Fruit fly (Drosophila melanogaster) whole organism, embryonic: ENCODE measurements around the gene CG7386.
A peak's percentile ranks its signal among the peaks of the same experiment; 100 is the strongest.

ENCODE experiments used
- C15 ChIP-seq: fragments of 200-800 bp; sonication (Bioruptor generic); IDR thresholded peaks from 3 replicates; pipeline ENCODE4 v1.3.6; 2022; ENCODE audit warnings: missing biosample characterization, missing genetic modification characterization
- CG10267 ChIP-seq: fragments of 200-800 bp; sonication (Bioruptor generic); optimal IDR thresholded peaks from 2 replicates; lab custom pipeline; 2018; ENCODE audit warnings: missing biosample characterization, mild to moderate bottlenecking, missing genetic modification characterization, moderate library complexity
- CG10274 ChIP-seq: fragments of 200-800 bp; sonication (Bioruptor generic); optimal IDR thresholded peaks from 3 replicates; lab custom pipeline; 2017; ENCODE audit warnings: missing biosample characterization, mild to moderate bottlenecking, missing genetic modification characterization
- CG10543 ChIP-seq: fragments of 200-800 bp; sonication (Bioruptor generic); optimal IDR thresholded peaks from 3 replicates; lab custom pipeline; 2017; ENCODE audit warnings: missing biosample characterization, mild to moderate bottlenecking, missing genetic modification characterization, moderate library complexity
- CG12071 ChIP-seq: fragments of 200-800 bp; sonication (Bioruptor generic); optimal IDR thresholded peaks from 3 replicates; lab custom pipeline; 2018; ENCODE audit warnings: missing biosample characterization, mild to moderate bottlenecking, missing genetic modification characterization
- CG12942 ChIP-seq: fragments of 200-800 bp; sonication (Bioruptor generic); optimal IDR thresholded peaks from 3 replicates; lab custom pipeline; 2016; ENCODE audit warnings: missing biosample characterization, missing genetic modification characterization
- CG13123 ChIP-seq: fragments of 200-800 bp; sonication (Bioruptor generic); optimal IDR thresholded peaks from 2 replicates; lab custom pipeline; 2016; ENCODE audit warnings: missing biosample characterization, missing genetic modification characterization
- CG15011 ChIP-seq: fragments of 200-800 bp; sonication (Bioruptor generic); optimal IDR thresholded peaks from 3 replicates; lab custom pipeline; 2018; ENCODE audit warnings: missing biosample characterization, mild to moderate bottlenecking, missing genetic modification characterization
- CG17568 ChIP-seq: fragments of 200-800 bp; sonication (Bioruptor generic); optimal IDR thresholded peaks from 2 replicates; lab custom pipeline; 2018; ENCODE audit warnings: missing biosample characterization, mild to moderate bottlenecking, missing genetic modification characterization, moderate library complexity
- CG1792 ChIP-seq: fragments of 200-800 bp; sonication (Bioruptor generic); optimal IDR thresholded peaks from 2 replicates; lab custom pipeline; 2016; ENCODE audit warnings: missing biosample characterization, missing genetic modification characterization
- CG18011 ChIP-seq: fragments of 200-800 bp; sonication (Bioruptor generic); optimal IDR thresholded peaks from 2 replicates; lab custom pipeline; 2017; ENCODE audit warnings: missing biosample characterization, missing genetic modification characterization, mild to moderate bottlenecking, moderate library complexity, missing genotype
- CG2712 ChIP-seq: fragments of 200-800 bp; optimal IDR thresholded peaks from 3 replicates; lab custom pipeline; 2019; ENCODE audit warnings: missing biosample characterization, mild to moderate bottlenecking, missing genetic modification characterization, moderate library complexity
- CG30403 ChIP-seq: fragments of 200-800 bp; sonication (Bioruptor generic); optimal IDR thresholded peaks from 3 replicates; lab custom pipeline; 2016; ENCODE audit warnings: missing biosample characterization, missing genetic modification characterization
- CG31224 ChIP-seq: fragments of 200-800 bp; sonication (Bioruptor generic); IDR thresholded peaks from 2 replicates; pipeline ENCODE4 v1.3.6; 2022; ENCODE audit warnings: missing biosample characterization, missing genetic modification characterization
- CG34422 ChIP-seq: fragments of 200-800 bp; sonication (Bioruptor generic); IDR thresholded peaks from 3 replicates; pipeline ENCODE4 v1.3.6; 2022; ENCODE audit warnings: missing biosample characterization, missing genetic modification characterization
- CG3847 ChIP-seq: fragments of 200-800 bp; sonication (Bioruptor generic); IDR thresholded peaks from 2 replicates; pipeline ENCODE4 v1.3.6; 2022; ENCODE audit warnings: missing biosample characterization, missing genetic modification characterization
- CG7786 ChIP-seq: fragments of 200-800 bp; sonication (Bioruptor generic); optimal IDR thresholded peaks from 2 replicates; lab custom pipeline; 2016; ENCODE audit warnings: missing biosample characterization, missing genetic modification characterization
- CG9437 ChIP-seq: fragments of 200-800 bp; sonication (Bioruptor generic); optimal IDR thresholded peaks from 2 replicates; lab custom pipeline; 2018; ENCODE audit warnings: missing biosample characterization, mild to moderate bottlenecking, missing genetic modification characterization
- CG9727 ChIP-seq: fragments of 200-800 bp; sonication (Bioruptor generic); optimal IDR thresholded peaks from 3 replicates; lab custom pipeline; 2017; ENCODE audit warnings: missing biosample characterization, mild to moderate bottlenecking, missing genetic modification characterization
- CG9797 ChIP-seq: fragments of 200-800 bp; sonication (Bioruptor generic); optimal IDR thresholded peaks from 3 replicates; lab custom pipeline; 2018; ENCODE audit warnings: missing biosample characterization, mild to moderate bottlenecking, missing genetic modification characterization
- CG9817 ChIP-seq: fragments of 200-800 bp; sonication (Bioruptor generic); optimal IDR thresholded peaks from 2 replicates; lab custom pipeline; 2018; ENCODE audit warnings: missing biosample characterization, mild to moderate bottlenecking, missing genetic modification characterization, moderate library complexity
- Gug ChIP-seq: fragments of 200-800 bp; sonication (Bioruptor generic); IDR thresholded peaks from 4 replicates; pipeline ENCODE4 v1.3.6; 2022; ENCODE audit warnings: missing biosample characterization, missing genetic modification characterization
- Hmx ChIP-seq: fragments of 200-800 bp; sonication (Bioruptor generic); optimal IDR thresholded peaks from 2 replicates; lab custom pipeline; 2016; ENCODE audit warnings: missing biosample characterization, missing genetic modification characterization
- Hr51 ChIP-seq, 2 experiments: fragments of 200-800 bp; sonication (Bioruptor generic); optimal IDR thresholded peaks; 2 replicates in 1 of 2; 3 replicates in 1 of 2; lab custom pipeline; 2016 to 2018; ENCODE audit warnings: missing biosample characterization in 2 of 2, missing genetic modification characterization in 2 of 2, mild to moderate bottlenecking in 1 of 2, moderate library complexity in 1 of 2
- Lim3 ChIP-seq: fragments of 200-800 bp; sonication (Bioruptor generic); IDR thresholded peaks from 2 replicates; pipeline ENCODE4 v1.3.6; 2022; ENCODE audit warnings: missing biosample characterization, missing genetic modification characterization
- Mad ChIP-seq: fragments of 200-800 bp; sonication (Bioruptor generic); optimal IDR thresholded peaks from 2 replicates; lab custom pipeline; 2016; ENCODE audit warnings: missing biosample characterization, missing genetic modification characterization
- Mes4 ChIP-seq: fragments of 200-800 bp; sonication (Bioruptor generic); optimal IDR thresholded peaks from 2 replicates; lab custom pipeline; 2016; ENCODE audit warnings: missing biosample characterization, missing genetic modification characterization
- Oaz ChIP-seq: fragments of 200-800 bp; sonication (Bioruptor generic); IDR thresholded peaks from 2 replicates; pipeline ENCODE4 v1.3.6; 2022; ENCODE audit warnings: missing biosample characterization, missing genetic modification characterization
- Spps ChIP-seq: fragments of 200-800 bp; sonication (Bioruptor generic); optimal IDR thresholded peaks from 2 replicates; lab custom pipeline; 2018; ENCODE audit warnings: missing biosample characterization, mild to moderate bottlenecking, missing genetic modification characterization
- Trl ChIP-seq, 3 experiments: fragments of >200 bp in 2 of 3; fragments of 200-800 bp in 1 of 3; sonication (Bioruptor generic) in 1 of 3; optimal IDR thresholded peaks; 2 replicates in 1 of 3; 3 replicates in 2 of 3; lab custom pipeline; 2016 to 2017; ENCODE audit warnings: missing biosample characterization in 1 of 3, missing genetic modification characterization in 1 of 3
- Xbp1 ChIP-seq: fragments of 200-800 bp; sonication (Bioruptor generic); optimal IDR thresholded peaks from 3 replicates; lab custom pipeline; 2016; ENCODE audit warnings: missing biosample characterization, mild to moderate bottlenecking, missing genetic modification characterization
- bowl ChIP-seq: fragments of 200-800 bp; sonication (Bioruptor generic); IDR thresholded peaks from 2 replicates; pipeline ENCODE4 v1.3.6; 2022; ENCODE audit warnings: missing biosample characterization, missing genetic modification characterization
- cad ChIP-seq: fragments of >200 bp; optimal IDR thresholded peaks from 2 replicates; lab custom pipeline; 2017; ENCODE audit warnings: missing biosample characterization, missing genetic modification characterization
- caup ChIP-seq: fragments of 200-800 bp; sonication (Bioruptor generic); optimal IDR thresholded peaks from 3 replicates; lab custom pipeline; 2017; ENCODE audit warnings: missing biosample characterization, mild to moderate bottlenecking, missing genetic modification characterization, moderate library complexity; ENCODE audit not compliant: severe bottlenecking
- disco-r ChIP-seq: fragments of 200-800 bp; sonication (Bioruptor generic); optimal IDR thresholded peaks from 2 replicates; lab custom pipeline; 2016; ENCODE audit warnings: missing biosample characterization, missing genetic modification characterization
- esg ChIP-seq: fragments of 200-800 bp; sonication (Bioruptor generic); conservative IDR thresholded peaks from 2 replicates; pipeline ENCODE4 v1.3.6; 2022; ENCODE audit warnings: missing biosample characterization, missing genetic modification characterization
- exex ChIP-seq: fragments of 200-800 bp; sonication (Bioruptor generic); optimal IDR thresholded peaks from 4 replicates; lab custom pipeline; 2018; ENCODE audit warnings: missing biosample characterization, mild to moderate bottlenecking, missing genetic modification characterization, moderate library complexity
- fd3F ChIP-seq: fragments of 200-800 bp; sonication (Bioruptor generic); optimal IDR thresholded peaks from 2 replicates; lab custom pipeline; 2018; ENCODE audit warnings: missing biosample characterization, mild to moderate bottlenecking, missing genetic modification characterization, moderate library complexity
- fru ChIP-seq: fragments of >200 bp; optimal IDR thresholded peaks from 2 replicates; lab custom pipeline; 2017
- gsb-n ChIP-seq: fragments of 200-800 bp; sonication (Bioruptor generic); optimal IDR thresholded peaks from 3 replicates; lab custom pipeline; 2018; ENCODE audit warnings: missing biosample characterization, mild to moderate bottlenecking, missing genetic modification characterization
- prd ChIP-seq, 3 experiments: fragments of >200 bp in 2 of 3; fragments of 200-800 bp in 1 of 3; sonication (Bioruptor generic) in 1 of 3; optimal IDR thresholded peaks in 2 of 3; IDR thresholded peaks in 1 of 3; 2 replicates in 2 of 3; 3 replicates in 1 of 3; pipeline versions ENCODE4 v1.3.6 to Lab custom; 2017 to 2022; ENCODE audit warnings: missing biosample characterization in 1 of 3, missing genetic modification characterization in 1 of 3
- pros ChIP-seq: fragments of 200-800 bp; sonication (Bioruptor generic); optimal IDR thresholded peaks from 3 replicates; lab custom pipeline; 2019; ENCODE audit warnings: missing biosample characterization, mild to moderate bottlenecking, missing genetic modification characterization, moderate library complexity
- sd ChIP-seq: fragments of 200-800 bp; sonication (Bioruptor generic); optimal IDR thresholded peaks from 3 replicates; lab custom pipeline; 2018; ENCODE audit warnings: missing biosample characterization, mild to moderate bottlenecking, missing genetic modification characterization, moderate library complexity
- sim ChIP-seq: fragments of 200-800 bp; sonication (Bioruptor generic); IDR thresholded peaks from 2 replicates; pipeline ENCODE4 v1.3.6; 2022; ENCODE audit warnings: missing biosample characterization, missing genetic modification characterization
- tap ChIP-seq: fragments of 200-800 bp; optimal IDR thresholded peaks from 3 replicates; lab custom pipeline; 2019; ENCODE audit warnings: missing biosample characterization, mild to moderate bottlenecking, missing genetic modification characterization, moderate library complexity
- tna ChIP-seq: fragments of 200-800 bp; sonication (Bioruptor generic); IDR thresholded peaks from 2 replicates; pipeline ENCODE4 v1.3.6; 2022; ENCODE audit warnings: missing biosample characterization, missing genetic modification characterization; ENCODE audit not compliant: partially characterized antibody
- vnd ChIP-seq: fragments of 200-800 bp; sonication (Bioruptor generic); IDR thresholded peaks from 3 replicates; pipeline ENCODE4 v1.3.6; 2022; ENCODE audit warnings: missing biosample characterization, missing genetic modification characterization; ENCODE audit not compliant: partially characterized antibody
- z ChIP-seq: fragments of 200-800 bp; sonication (Bioruptor generic); IDR thresholded peaks from 3 replicates; pipeline ENCODE4 v1.3.6; 2022; ENCODE audit warnings: missing biosample characterization, missing genetic modification characterization
- zfh1 ChIP-seq: fragments of 200-800 bp; sonication (Bioruptor generic); IDR thresholded peaks from 3 replicates; pipeline ENCODE4 v1.3.6; 2022; ENCODE audit warnings: missing biosample characterization, missing genetic modification characterization

The CG7386 gene

dm6 chr3L:6184884-6185438, 4.6 kb upstream of the CG7386 start, which contains the start of the genes D19B and CG43293 (continued):
- TF ChIP-seq CG9727 (GFP tag; lab: Kevin White, UChicago), result peak; percentile 86
- peak; percentile 68; the same call in 1 of the 3 replicates for TF ChIP-seq z
- TF ChIP-seq vnd (GFP tag; lab: Robert Waterston, UW), result 0 out of 3 replicates have a peak, but pooled peaks have one; percentile 34
- TF ChIP-seq CG10543 (GFP tag; lab: Kevin White, UChicago), result peak; percentile 78
- peak; percentile 91 for TF ChIP-seq CG2712
- TF ChIP-seq caup (GFP tag; lab: Kevin White, UChicago), result peak; percentile 88
- TF ChIP-seq Lim3 (GFP tag; lab: Robert Waterston, UW), result peak; percentile 69
- TF ChIP-seq bowl, result peak; percentile 88
- TF ChIP-seq CG9797, result peak; percentile 35
- TF ChIP-seq Oaz (GFP tag; lab: Robert Waterston, UW), result peak; percentile 66
- TF ChIP-seq sd, result peak; percentile 75
- peak; percentile 87 for TF ChIP-seq Mad (GFP tag; lab: Kevin White, UChicago)
- TF ChIP-seq CG13123 (GFP tag; lab: Kevin White, UChicago), result peak; percentile 72
- TF ChIP-seq gsb-n, result peak; percentile 82
- TF ChIP-seq disco-r (GFP tag; lab: Kevin White, UChicago), result peak; percentile 57
- no peak for TF ChIP-seq Trl (optimal IDR thresholded peaks at IDR 0.05; lab: Kevin White, UChicago)
- TF ChIP-seq Trl (GFP tag; optimal IDR thresholded peaks at IDR 0.05; lab: Kevin White, UChicago), result peak; percentile 87
- TF ChIP-seq CG7786 (GFP tag; lab: Kevin White, UChicago), result peak; percentile 84
- TF ChIP-seq exex (tag; lab: Kevin White, UChicago), result no peak
- TF ChIP-seq CG31224 (GFP tag; lab: Robert Waterston, UW), result peak; percentile 76
- peak; percentile 69 for TF ChIP-seq sim (GFP tag; lab: Robert Waterston, UW)
- TF ChIP-seq Xbp1 (GFP tag; lab: Kevin White, UChicago), result peak; percentile 94
- peak; percentile 74 for TF ChIP-seq Spps (tag; lab: Kevin White, UChicago)
- peak; percentile 91 for TF ChIP-seq CG3847 (GFP tag; lab: Robert Waterston, UW)
- TF ChIP-seq Gug (GFP tag; lab: Robert Waterston, UW), result peak; percentile 97
- peak; percentile 82 for TF ChIP-seq CG10267 (tag; lab: Kevin White, UChicago)
- peak; percentile 79 for TF ChIP-seq CG1792
- peak; percentile 89 for TF ChIP-seq C15 (GFP tag; lab: Robert Waterston, UW)
- TF ChIP-seq cad (GFP tag; lab: Kevin White, UChicago), result no peak
- peak; percentile 48 for TF ChIP-seq Hmx
- TF ChIP-seq Mes4 (GFP tag; lab: Kevin White, UChicago), result peak; percentile 56
- no peak for TF ChIP-seq pros (GFP tag; lab: Kevin White, UChicago)
- peak; percentile 94 for TF ChIP-seq CG34422 (GFP tag; lab: Robert Waterston, UW)
- TF ChIP-seq CG12942 (GFP tag; lab: Kevin White, UChicago), result peak; percentile 91
- TF ChIP-seq tap (tag; lab: Kevin White, UChicago), result peak; percentile 75
- TF ChIP-seq zfh1 (GFP tag; lab: Robert Waterston, UW), result peak; percentile 93
- peak; percentile 85 to 86 for TF ChIP-seq Hr51 (GFP tag; optimal IDR thresholded peaks at IDR 0.05; lab: Kevin White, UChicago)
- no peak for TF ChIP-seq CG15011 (GFP tag; lab: Kevin White, UChicago)
- no peak for TF ChIP-seq CG17568 (GFP tag; lab: Kevin White, UChicago)
- TF ChIP-seq esg (GFP tag; lab: Robert Waterston, UW), result peak; percentile 84
- TF ChIP-seq fru, result peak; percentile 68
- peak; percentile 80 for TF ChIP-seq CG10274 (GFP tag; lab: Kevin White, UChicago)
- peak; percentile 88 for TF ChIP-seq CG12071 (GFP tag; lab: Kevin White, UChicago)
- TF ChIP-seq CG30403 (GFP tag; lab: Kevin White, UChicago), result peak; percentile 92
- TF ChIP-seq tna (GFP tag; lab: Robert Waterston, UW), result peak; percentile 59; the same call in 1 of the 2 replicates
- TF ChIP-seq CG9437, result peak; percentile 63
- no peak for TF ChIP-seq prd (optimal IDR thresholded peaks at IDR 0.05; lab: Kevin White, UChicago)
- peak; percentile 94 for TF ChIP-seq prd (GFP tag; IDR thresholded peaks at IDR 0.05; lab: Robert Waterston, UW)
- peak; percentile 81 for TF ChIP-seq fd3F
- TF ChIP-seq CG18011 (GFP tag; lab: Kevin White, UChicago), result peak; percentile 82
- peak; percentile 80 for TF ChIP-seq CG9817 (tag; lab: Kevin White, UChicago)
